Worm (Caenorhabditis elegans): ENCODE results near the gene myrf-2.

DNA sequence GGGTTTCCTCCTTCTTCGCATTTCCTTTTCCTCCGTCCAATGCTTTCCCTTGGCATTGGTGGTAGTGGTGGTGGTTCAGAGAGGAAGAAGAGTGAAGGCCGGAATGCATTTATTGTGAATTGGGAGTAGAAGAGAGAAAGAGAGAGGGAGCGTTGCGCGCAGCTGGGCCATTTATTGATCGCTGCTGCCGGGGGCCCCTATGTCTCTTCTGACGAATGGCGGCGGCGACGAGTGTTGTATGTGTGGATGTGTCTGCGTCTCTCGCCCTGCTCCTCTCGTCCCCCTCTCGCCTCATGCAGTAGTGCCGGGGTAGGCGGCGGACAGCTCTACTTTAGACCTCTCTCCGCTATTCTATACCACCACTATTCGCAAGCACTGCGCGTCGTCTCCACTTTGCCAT lies 47.6 kb downstream of the myrf-2 start, which contains the start of gene unc-115:
- TF ChIP-seq ZK546.5 (tag; optimal IDR thresholded peaks at IDR 0.05) (no peak), mbf-1 (tag; optimal IDR thresholded peaks at IDR 0.05) (no peak), unc-55 (GFP tag; optimal IDR thresholded peaks at IDR 0.05) (peak; percentile 92), ceh-82 (tag; optimal IDR thresholded peaks at IDR 0.05) (peak; percentile 6), egl-27 (tag; optimal IDR thresholded peaks at IDR 0.05) (peak; percentile 89), snpc-4 (tag; optimal IDR thresholded peaks at IDR 0.05) (peak; percentile 76), skn-1 (tag; optimal IDR thresholded peaks at IDR 0.05) (no peak), aly-2 (tag; optimal IDR thresholded peaks at IDR 0.05) (no peak), sem-4 (tag; optimal IDR thresholded peaks at IDR 0.05) (peak; percentile 70), nhr-11 (tag; optimal IDR thresholded peaks at IDR 0.05) (no peak), ztf-4 (tag; optimal IDR thresholded peaks at IDR 0.05) (peak; percentile 38), alr-1 (tag; optimal IDR thresholded peaks at IDR 0.05) (no peak)
